Worm (Caenorhabditis elegans) whole organism, L4 larva: ENCODE data around the gene F59B2.3.

ENCODE experiments used
- mes-2 ChIP-seq: sonication (generic microtip); optimal IDR thresholded peaks from 2 replicates; lab custom pipeline; 2016; ENCODE audit warnings: missing genotype, mild to moderate bottlenecking, missing genetic modification characterization, missing compliant biosample characterization; ENCODE audit not compliant: poor library complexity, severe bottlenecking
- nhr-11 ChIP-seq: fragments of 150-350 bp; optimal IDR thresholded peaks from 2 replicates; lab custom pipeline; 2014; ENCODE audit warnings: missing biosample characterization, missing genetic modification characterization
- pha-4 ChIP-seq, 2 experiments: fragments of 150-350 bp in 1 of 2; fragments of 200-800 bp in 1 of 2; sonication (Bioruptor generic) in 1 of 2; IDR thresholded peaks in 1 of 2; optimal IDR thresholded peaks in 1 of 2; 2 replicates each; pipeline versions ENCODE4 v1.3.6 to Lab custom; 2014 to 2022; ENCODE audit warnings: missing genetic modification characterization in 2 of 2, missing genetic modification reagents in 2 of 2, missing biosample characterization in 1 of 2, missing compliant biosample characterization in 1 of 2
- ztf-11 ChIP-seq: fragments of 150-350 bp; optimal IDR thresholded peaks from 2 replicates; lab custom pipeline; 2014; ENCODE audit warnings: missing biosample characterization, missing genetic modification characterization

DNA sequence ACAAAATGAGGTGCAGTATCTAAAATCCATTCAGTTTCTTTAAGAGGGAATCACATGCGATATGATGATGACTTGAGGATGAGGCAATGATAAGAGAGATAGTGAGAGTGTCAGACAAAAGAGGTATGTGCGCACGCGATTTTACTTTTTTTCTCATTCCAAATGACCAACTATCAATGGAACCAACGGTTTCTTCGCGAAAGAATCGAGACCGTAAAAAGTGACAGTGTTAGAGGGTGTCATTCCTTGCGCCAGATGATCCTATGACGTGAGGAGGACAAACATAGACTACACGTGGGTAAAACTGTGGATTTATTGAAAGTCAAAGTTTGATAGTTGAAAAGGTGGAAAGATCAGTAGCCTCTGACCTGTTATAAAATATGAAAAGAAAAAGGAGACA is 15.8 kb downstream of the F59B2.3 start:
- TF ChIP-seq mes-2 (tag; lab: Kevin White, UChicago) (no peak), ztf-11 (no peak), nhr-11 (tag; lab: Kevin White, UChicago) (no peak), pha-4 (GFP tag; IDR thresholded peaks at IDR 0.05; lab: Robert Waterston, UW) (no peak), pha-4 (tag; optimal IDR thresholded peaks at IDR 0.05; lab: Kevin White, UChicago) (no peak)
